Worm (Caenorhabditis elegans) whole organism, L1 larva: ENCODE measurements around the gene Y110A2AL.5.

Source experiments
- blmp-1 ChIP-seq: fragments of 150-350 bp; optimal IDR thresholded peaks from 2 replicates; lab custom pipeline; 2014; ENCODE audit warnings: missing biosample characterization, missing genetic modification characterization
- ceh-90 ChIP-seq: sonication (generic microtip); optimal IDR thresholded peaks from 2 replicates; lab custom pipeline; 2016; ENCODE audit warnings: missing genetic modification characterization, missing compliant biosample characterization
- lin-15B ChIP-seq: fragments of 150-350 bp; sonication (generic microtip); optimal IDR thresholded peaks from 3 replicates; lab custom pipeline; 2014; ENCODE audit warnings: missing biosample characterization, missing genetic modification characterization
- lin-35 ChIP-seq, 2 experiments: fragments of 150-350 bp; optimal IDR thresholded peaks; 2 replicates each; lab custom pipeline; 2014; ENCODE audit warnings: missing biosample characterization in 2 of 2, missing genetic modification characterization in 2 of 2, missing genetic modification reagents in 2 of 2
- lin-39 ChIP-seq: fragments of 150-350 bp; optimal IDR thresholded peaks from 2 replicates; lab custom pipeline; 2014; ENCODE audit warnings: missing biosample characterization, missing genetic modification reagents, missing genetic modification characterization
- mab-9 ChIP-seq: fragments of 200-800 bp; sonication (Bioruptor generic); IDR thresholded peaks from 2 replicates; pipeline ENCODE4 v1.3.6; 2022; ENCODE audit warnings: missing genetic modification reagents, missing genetic modification characterization, missing compliant biosample characterization
- nhr-237 ChIP-seq: fragments of 150-350 bp; optimal IDR thresholded peaks from 2 replicates; lab custom pipeline; 2014; ENCODE audit warnings: missing biosample characterization, missing genetic modification characterization
- nhr-77 ChIP-seq: fragments of 150-350 bp; optimal IDR thresholded peaks from 2 replicates; lab custom pipeline; 2014; ENCODE audit warnings: missing biosample characterization, missing genetic modification characterization
- sup-37 ChIP-seq: fragments of 200-800 bp; sonication (Bioruptor generic); optimal IDR thresholded peaks from 2 replicates; lab custom pipeline; 2018; ENCODE audit warnings: mild to moderate bottlenecking, missing genetic modification characterization, missing compliant biosample characterization
- unc-62 ChIP-seq: fragments of 150-350 bp; optimal IDR thresholded peaks from 2 replicates; lab custom pipeline; 2014; ENCODE audit warnings: missing biosample characterization, missing genetic modification reagents, missing genetic modification characterization
- unc-86 ChIP-seq: sonication (generic microtip); optimal IDR thresholded peaks from 2 replicates; lab custom pipeline; 2016; ENCODE audit warnings: missing genetic modification characterization, missing compliant biosample characterization
- zag-1 ChIP-seq: fragments of 150-350 bp; optimal IDR thresholded peaks from 2 replicates; lab custom pipeline; 2014; ENCODE audit warnings: missing biosample characterization, missing genetic modification characterization
- ztf-11 ChIP-seq, 2 experiments: sonication (generic microtip); optimal IDR thresholded peaks; 2 replicates each; lab custom pipeline; 2016 to 2017; ENCODE audit warnings: missing genetic modification characterization in 2 of 2, missing biosample characterization in 1 of 2, missing compliant biosample characterization in 1 of 2

DNA sequence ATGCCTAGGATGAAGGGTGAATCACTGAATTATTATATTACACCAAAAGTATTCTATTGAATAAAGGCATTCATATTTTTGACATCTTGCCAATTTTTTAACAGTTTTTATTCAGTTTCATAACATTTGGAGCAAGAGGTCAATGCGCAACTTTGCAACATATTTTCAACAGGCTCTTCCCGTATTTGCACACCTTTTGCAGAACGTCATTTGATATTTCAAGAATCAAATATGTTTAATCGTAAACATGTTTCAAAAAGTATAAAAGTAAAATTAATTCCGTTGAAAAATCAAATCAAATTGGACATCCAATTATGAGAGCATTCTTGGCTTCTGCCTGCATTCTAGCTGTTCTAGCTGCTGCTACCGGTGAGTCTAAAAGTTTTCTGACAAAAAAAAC, 3.4 kb downstream of the Y110A2AL.5 start, which contains the start of gene Y110A2AL.2:
- TF ChIP-seq unc-62 = no peak
- TF ChIP-seq lin-35 (GFP tag; optimal IDR thresholded peaks at IDR 0.05; lab: Kevin White, UChicago) = no peak
- TF ChIP-seq lin-15B (tag; lab: Kevin White, UChicago) = no peak
- TF ChIP-seq nhr-77 (tag; lab: Kevin White, UChicago) = no peak
- TF ChIP-seq mab-9 = no peak
- TF ChIP-seq nhr-237 = no peak
- no peak for TF ChIP-seq ceh-90 (tag; lab: Kevin White, UChicago)
- no peak for TF ChIP-seq lin-39 (tag; lab: Kevin White, UChicago)
- no peak for TF ChIP-seq blmp-1
- TF ChIP-seq unc-86 = no peak
- TF ChIP-seq ztf-11 (tag; optimal IDR thresholded peaks at IDR 0.05; lab: Kevin White, UChicago) = no peak
- TF ChIP-seq sup-37 = no peak
- no peak for TF ChIP-seq zag-1 (tag; lab: Kevin White, UChicago)
